Fruit fly (Drosophila melanogaster): ENCODE measurements around the gene CG6287.

The CG6287 gene

DNA sequence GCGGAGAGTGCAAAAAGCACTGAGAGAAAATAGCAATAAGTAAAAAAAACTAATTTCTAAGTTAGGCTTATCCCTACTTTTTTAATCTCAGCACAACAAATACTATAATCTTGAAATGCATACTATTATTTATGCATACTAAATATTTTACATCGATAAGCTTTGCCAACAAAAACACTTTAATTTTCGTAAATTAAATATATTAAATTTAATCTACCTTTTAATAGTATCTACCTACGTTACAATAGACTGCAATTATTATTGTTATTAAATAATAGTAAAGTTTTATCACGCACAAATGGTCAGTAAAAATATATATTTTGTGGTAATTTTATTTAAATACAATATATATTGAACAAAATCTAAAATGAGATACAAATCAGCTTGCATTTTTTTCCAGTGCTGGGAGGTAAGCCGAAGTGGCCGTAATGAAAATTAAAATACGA, 26.6 kb upstream of the CG6287 start:
- TF ChIP-seq Ets98B (GFP tag; IDR thresholded peaks at IDR 0.05) (no peak), CG15710 (tag; optimal IDR thresholded peaks at IDR 0.05) (peak; percentile 94), CG32121 (GFP tag; IDR thresholded peaks at IDR 0.05) (no peak), CG14655 (GFP tag; optimal IDR thresholded peaks at IDR 0.05) (peak; percentile 76), EcR (GFP tag; optimal IDR thresholded peaks at IDR 0.05) (no peak), CG4496 (GFP tag; IDR thresholded peaks at IDR 0.05) (no peak), CG9948 (tag; optimal IDR thresholded peaks at IDR 0.05) (peak; percentile 91), Snoo (tag; optimal IDR thresholded peaks at IDR 0.05) (peak; percentile 81), CG17806 (tag; optimal IDR thresholded peaks at IDR 0.05) (peak; percentile 86), CG10348 (GFP tag; IDR thresholded peaks at IDR 0.05) (no peak), CG13204 (GFP tag; optimal IDR thresholded peaks at IDR 0.05) (no peak), rn (GFP tag; IDR thresholded peaks at IDR 0.05) (no peak), CG34367 (tag; optimal IDR thresholded peaks at IDR 0.05) (peak; percentile 82), fd96Ca (GFP tag; IDR thresholded peaks at IDR 0.05) (no peak), CG8301 (tag; optimal IDR thresholded peaks at IDR 0.05) (peak; percentile 47), D1 (tag; optimal IDR thresholded peaks at IDR 0.05) (peak; percentile 82), CG8159 (tag; optimal IDR thresholded peaks at IDR 0.05) (peak; percentile 96), gl (tag; optimal IDR thresholded peaks at IDR 0.05) (peak; percentile 48), CG12605 (GFP tag; IDR thresholded peaks at IDR 0.05) (no peak), Pif1A (GFP tag; optimal IDR thresholded peaks at IDR 0.05) (no peak), Pif1B (GFP tag; optimal IDR thresholded peaks at IDR 0.05) (peak; percentile 24)

- TF ChIP-seq D1 (tag; optimal IDR thresholded peaks at IDR 0.05), result no peak
- TF ChIP-seq gl (tag; optimal IDR thresholded peaks at IDR 0.05), result no peak
- TF ChIP-seq CG10348 (GFP tag; IDR thresholded peaks at IDR 0.05), result no peak
- TF ChIP-seq CG8159 (tag; optimal IDR thresholded peaks at IDR 0.05), result peak; percentile 20
- TF ChIP-seq CG9948 (tag; optimal IDR thresholded peaks at IDR 0.05), result peak; percentile 12
- 0 out of 3 replicates have a peak, but pooled peaks have one; percentile 26 for TF ChIP-seq CG4496 (GFP tag; IDR thresholded peaks at IDR 0.05)
Measured at dm6 chr2L:11178826-11179391, 23.4 kb upstream of the CG6287 start, which contains the start of gene Boh2. TSS of gene Boh2 (plus strand) at chr2L:11179032.

DNA sequence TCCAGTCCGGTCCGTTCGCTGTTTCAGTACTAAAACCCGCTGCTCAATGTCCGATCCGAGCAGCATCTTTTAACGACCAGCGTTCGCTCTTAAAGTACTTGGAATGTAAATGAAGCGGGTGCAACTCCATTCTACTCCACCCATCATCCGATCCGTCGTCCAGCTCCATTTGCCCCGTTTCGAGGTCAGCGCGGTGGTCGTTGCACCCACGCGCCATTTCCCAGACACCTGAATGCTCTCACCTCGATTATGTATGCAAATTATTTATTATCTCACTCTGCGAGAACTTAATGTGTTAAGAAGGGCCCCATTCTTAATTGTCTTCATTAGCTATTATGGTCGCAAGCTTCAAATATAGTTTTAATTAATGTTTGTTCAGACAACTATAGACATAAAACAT, 22.8 kb upstream of the CG6287 start:
- TF ChIP-seq Pif1B (GFP tag; optimal IDR thresholded peaks at IDR 0.05) (no peak), CG32121 (GFP tag; IDR thresholded peaks at IDR 0.05) (no peak), Pif1A (GFP tag; optimal IDR thresholded peaks at IDR 0.05) (no peak), CG8301 (tag; optimal IDR thresholded peaks at IDR 0.05) (no peak), EcR (GFP tag; optimal IDR thresholded peaks at IDR 0.05) (peak; percentile 95), CG13204 (GFP tag; optimal IDR thresholded peaks at IDR 0.05) (no peak)

DNA sequence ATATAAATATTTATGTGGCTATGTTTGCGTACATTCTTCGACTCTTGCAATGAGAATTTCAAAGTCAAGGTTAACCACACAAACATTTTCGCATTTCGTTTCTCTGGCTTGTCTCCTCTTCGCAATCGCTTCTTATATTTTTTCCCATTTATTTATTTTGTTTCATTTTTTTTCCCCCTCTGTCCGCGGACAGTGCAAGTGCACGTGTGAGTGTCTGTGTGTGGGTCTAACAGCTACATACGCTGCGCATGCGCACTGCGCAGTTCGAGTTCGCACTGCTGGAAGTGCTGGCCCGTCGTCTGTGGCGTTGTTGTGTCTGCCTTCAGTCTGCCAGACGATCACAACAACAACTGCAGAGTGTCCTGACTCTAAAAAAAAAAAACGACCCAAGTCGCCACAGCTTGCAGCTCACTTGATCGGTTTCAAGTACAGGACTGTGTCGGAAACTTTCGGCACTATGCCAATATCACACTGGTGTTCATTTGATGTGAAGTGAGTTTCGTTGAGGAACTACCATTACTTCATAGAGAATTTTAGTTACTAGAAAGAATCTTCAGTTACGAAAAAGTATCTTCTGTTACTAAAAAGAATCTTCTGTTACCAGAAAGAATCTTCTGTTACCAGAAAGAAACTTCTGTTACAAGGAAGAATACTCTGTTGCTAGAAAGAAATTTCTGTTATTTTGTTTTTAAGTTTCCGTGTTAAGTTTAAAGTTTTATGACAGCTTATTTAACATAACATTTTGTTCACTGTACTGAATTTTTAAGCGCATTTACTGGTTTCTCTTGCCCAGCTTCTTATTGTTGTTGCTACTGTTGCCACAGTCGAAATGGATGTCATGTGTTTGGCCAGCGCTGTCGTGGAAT, 20.1 kb upstream of the CG6287 start:
- no peak for TF ChIP-seq CG12605 (GFP tag; IDR thresholded peaks at IDR 0.05)
- peak; percentile 70 for TF ChIP-seq CG13204 (GFP tag; optimal IDR thresholded peaks at IDR 0.05)
- no peak for TF ChIP-seq CG34367 (tag; optimal IDR thresholded peaks at IDR 0.05)
- TF ChIP-seq CG32121 (GFP tag; IDR thresholded peaks at IDR 0.05), result 0 out of 2 replicates have a peak, but pooled peaks have one; percentile 19
- TF ChIP-seq fd96Ca (GFP tag; IDR thresholded peaks at IDR 0.05), result no peak
- peak; percentile 59 for TF ChIP-seq EcR (GFP tag; optimal IDR thresholded peaks at IDR 0.05)
- peak; percentile 79 for TF ChIP-seq CG4496 (GFP tag; IDR thresholded peaks at IDR 0.05)
- TF ChIP-seq gl (tag; optimal IDR thresholded peaks at IDR 0.05), result peak; percentile 36
- TF ChIP-seq Snoo (tag; optimal IDR thresholded peaks at IDR 0.05), result peak; percentile 38
- peak; percentile 24 for TF ChIP-seq CG15710 (tag; optimal IDR thresholded peaks at IDR 0.05)

dm6 chr2L:11171615-11172356, 16.3 kb upstream of the CG6287 start, which contains the start of gene Vm32E:
TSS of gene Vm32E (minus strand) at chr2L:11171665.
- TF ChIP-seq EcR (GFP tag; optimal IDR thresholded peaks at IDR 0.05), result no peak
- TF ChIP-seq D1 (tag; optimal IDR thresholded peaks at IDR 0.05), result peak; percentile 78
- TF ChIP-seq Ets98B (GFP tag; IDR thresholded peaks at IDR 0.05), result no peak
- TF ChIP-seq CG32121 (GFP tag; IDR thresholded peaks at IDR 0.05), result no peak

- TF ChIP-seq fd96Ca (GFP tag; IDR thresholded peaks at IDR 0.05) (no peak), CG34367 (tag; optimal IDR thresholded peaks at IDR 0.05) (no peak), CG9948 (tag; optimal IDR thresholded peaks at IDR 0.05) (no peak), Snoo (tag; optimal IDR thresholded peaks at IDR 0.05) (no peak), CG8159 (tag; optimal IDR thresholded peaks at IDR 0.05) (no peak), Pif1B (GFP tag; optimal IDR thresholded peaks at IDR 0.05) (no peak), EcR (GFP tag; optimal IDR thresholded peaks at IDR 0.05) (no peak), CG10348 (GFP tag; IDR thresholded peaks at IDR 0.05) (no peak), CG15710 (tag; optimal IDR thresholded peaks at IDR 0.05) (no peak), CG8301 (tag; optimal IDR thresholded peaks at IDR 0.05) (no peak), D1 (tag; optimal IDR thresholded peaks at IDR 0.05) (no peak), CG12605 (GFP tag; IDR thresholded peaks at IDR 0.05) (no peak), CG17806 (tag; optimal IDR thresholded peaks at IDR 0.05) (no peak), CG4496 (GFP tag; IDR thresholded peaks at IDR 0.05) (no peak), Pif1A (GFP tag; optimal IDR thresholded peaks at IDR 0.05) (no peak), gl (tag; optimal IDR thresholded peaks at IDR 0.05) (no peak), CG14655 (GFP tag; optimal IDR thresholded peaks at IDR 0.05) (no peak)
Measured at dm6 chr2L:11170549-11170948, 15.0 kb upstream of the CG6287 start.
